Worm (Caenorhabditis elegans): ENCODE measurements around the gene srw-76.

The srw-76 gene

DNA sequence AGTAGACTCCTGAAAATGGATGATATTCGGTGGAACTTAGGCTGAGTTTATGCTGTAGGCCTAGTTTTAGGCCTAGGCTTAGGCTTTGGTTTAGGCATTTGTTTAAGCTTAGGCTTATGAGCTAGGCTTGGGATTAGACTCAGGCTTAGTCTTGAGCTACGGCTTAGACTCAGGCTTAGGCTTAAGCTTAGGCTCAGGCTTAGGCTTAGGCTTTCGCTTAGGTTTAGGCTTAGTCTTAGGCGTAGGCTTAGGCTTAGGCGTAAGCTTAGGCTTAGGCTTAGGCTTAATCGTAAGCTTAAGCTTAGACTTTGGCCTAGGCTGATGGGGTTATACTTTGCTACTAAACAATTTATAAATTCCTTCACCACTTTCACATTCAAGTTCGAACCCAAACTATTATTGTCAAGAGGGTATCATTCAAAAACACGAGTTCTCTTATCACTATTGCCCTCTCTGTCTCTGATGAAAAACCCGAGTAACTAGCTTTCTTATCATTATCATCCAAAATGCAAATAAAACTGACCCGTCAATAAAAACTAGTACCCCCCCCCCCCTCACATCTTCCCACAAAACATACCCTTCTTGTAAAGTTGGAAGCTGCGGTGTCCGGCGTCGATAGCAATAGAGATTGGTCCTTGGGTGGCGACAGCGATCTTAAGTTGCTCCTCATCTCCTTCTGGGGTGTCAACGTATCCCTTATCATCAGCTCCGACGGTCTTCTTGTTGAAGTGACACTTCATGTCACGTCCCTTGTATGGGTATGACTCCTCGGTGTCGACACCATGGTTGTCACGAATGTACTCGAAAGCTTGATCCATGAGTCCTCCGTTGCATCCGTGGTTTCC is 44.9 kb downstream of the srw-76 start (continued):
- no peak for TF ChIP-seq ceh-27 (GFP tag; optimal IDR thresholded peaks at IDR 0.05)
- no peak for TF ChIP-seq nhr-27 (tag; optimal IDR thresholded peaks at IDR 0.05)

DNA sequence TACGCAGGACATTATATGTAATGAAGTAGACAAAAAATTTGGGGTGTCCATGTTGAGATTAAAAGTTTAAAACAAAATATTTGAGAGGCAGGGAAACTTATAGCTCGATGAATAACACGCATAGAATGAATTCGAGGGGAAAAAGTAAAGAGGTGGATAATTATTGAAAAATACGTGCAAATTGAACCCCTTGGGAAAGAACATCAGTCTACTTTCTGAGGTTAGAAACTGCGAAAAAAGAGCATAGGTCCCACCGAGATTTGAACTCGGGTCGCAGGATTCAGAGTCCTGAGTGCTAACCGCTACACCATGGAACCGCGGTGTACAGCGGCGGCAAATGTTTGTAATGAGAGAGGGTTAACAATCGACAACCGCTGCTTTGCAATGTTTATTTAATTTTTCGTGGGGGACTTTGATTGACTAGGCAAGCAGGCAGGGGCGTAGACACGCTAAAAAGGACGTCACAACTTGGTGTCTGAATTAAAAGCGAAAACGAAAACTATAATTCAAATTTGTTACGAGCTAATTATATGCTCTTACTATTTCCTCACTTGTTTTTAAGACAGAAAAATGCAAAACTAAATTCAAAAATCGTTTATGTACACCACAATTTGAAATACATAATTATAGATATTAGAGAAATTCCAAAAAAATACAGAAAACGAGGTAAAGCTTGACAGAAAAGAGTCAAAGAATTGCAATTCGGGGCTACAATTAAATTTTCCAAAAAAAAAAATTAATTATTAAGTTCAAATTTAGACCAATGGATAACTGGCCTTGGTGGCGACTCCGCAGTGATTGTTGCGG is 45.9 kb downstream of the srw-76 start, which contains the start of gene srh-269:
srh-269 (minus strand) TSS at position 51 of the 807 bp plus-strand sequence.
- TF ChIP-seq K11D2.4 (GFP tag; IDR thresholded peaks at IDR 0.05) (peak; percentile 88), pha-4 (tag; optimal IDR thresholded peaks at IDR 0.05) (no peak), aptf-2 (GFP tag; conservative IDR thresholded peaks at IDR 0.05) (no peak), die-1 (tag; optimal IDR thresholded peaks at IDR 0.05) (peak; percentile 85), ztf-28 (GFP tag; IDR thresholded peaks at IDR 0.05) (peak; percentile 76; the same call in 1 of the 2 replicates), F10E7.11 (tag; optimal IDR thresholded peaks at IDR 0.05) (peak; percentile 85), egl-18 (GFP tag; IDR thresholded peaks at IDR 0.05) (no peak), lsy-27 (tag; optimal IDR thresholded peaks at IDR 0.05; ENCODE audit: borderline replicate concordance, insufficient read depth) (peak; percentile 80), ztf-26 (tag; optimal IDR thresholded peaks at IDR 0.05) (peak; percentile 81), mcd-1 (GFP tag; IDR thresholded peaks at IDR 0.05) (peak; percentile 77), hlh-12 (tag; optimal IDR thresholded peaks at IDR 0.05) (peak; percentile 27), him-1 (tag; optimal IDR thresholded peaks at IDR 0.05) (peak; percentile 87), dox-1 (GFP tag; IDR thresholded peaks at IDR 0.05) (peak; percentile 56; the same call in 1 of the 2 replicates), rpc-1 (optimal IDR thresholded peaks at IDR 0.05) (peak; percentile 82), rpc-1 (tag; optimal IDR thresholded peaks at IDR 0.05) (peak; percentile 97), let-607 (tag; optimal IDR thresholded peaks at IDR 0.05) (peak; percentile 57 to 68), attf-3 (GFP tag; conservative IDR thresholded peaks at IDR 0.05) (no peak), dpff-1 (tag; optimal IDR thresholded peaks at IDR 0.05) (peak; percentile 6), lag-1 (GFP tag; IDR thresholded peaks at IDR 0.05) (no peak), xnd-1 (tag; optimal IDR thresholded peaks at IDR 0.05) (no peak), zim-3 (tag; optimal IDR thresholded peaks at IDR 0.05) (peak; percentile 86), mxl-1 (tag; optimal IDR thresholded peaks at IDR 0.05) (peak; percentile 56), T07F8.4 (tag; optimal IDR thresholded peaks at IDR 0.05) (peak; percentile 78), ceh-100 (GFP tag; IDR thresholded peaks at IDR 0.05) (peak; percentile 75), snpc-3.4 (tag; optimal IDR thresholded peaks at IDR 0.05) (peak; percentile 72), rec-8 (tag; optimal IDR thresholded peaks at IDR 0.05) (peak in 1 of 2 experiments; percentile 39), ZK185.1 (tag; optimal IDR thresholded peaks at IDR 0.05; ENCODE audit: poor library complexity, severe bottlenecking) (peak; percentile 74), sea-2 (GFP tag; IDR thresholded peaks at IDR 0.05) (0 out of 2 replicates have a peak, but pooled peaks have one; percentile 55), lin-26 (GFP tag; IDR thresholded peaks at IDR 0.05) (peak; percentile 91), ama-1 (optimal IDR thresholded peaks at IDR 0.05) (peak; percentile 79), ama-1 (GFP tag; optimal IDR thresholded peaks at IDR 0.05) (peak in 1 of 2 experiments; percentile 54), lin-40 (tag; optimal IDR thresholded peaks at IDR 0.05) (no peak), K12H6.12 (tag; optimal IDR thresholded peaks at IDR 0.05) (peak; percentile 28), nhr-80 (tag; optimal IDR thresholded peaks at IDR 0.05) (peak; percentile 88), hmg-1.2 (GFP tag; IDR thresholded peaks at IDR 0.05) (peak; percentile 81), madf-8 (GFP tag; conservative IDR thresholded peaks at IDR 0.05) (0 out of 2 replicates have a peak, but pooled peaks have one; percentile 17), ztf-25 (GFP tag; IDR thresholded peaks at IDR 0.05) (peak; percentile 90), Y53F4B.3 (GFP tag; IDR thresholded peaks at IDR 0.05) (no peak), F57C9.4 (tag; optimal IDR thresholded peaks at IDR 0.05) (peak; percentile 43), lir-1 (GFP tag; conservative IDR thresholded peaks at IDR 0.05) (peak; percentile 63), nfya-2 (GFP tag; IDR thresholded peaks at IDR 0.05) (no peak), F33H1.4 (GFP tag; IDR thresholded peaks at IDR 0.05) (peak; percentile 23; the same call in 1 of the 2 replicates)
